Fruit fly (Drosophila melanogaster): ENCODE measurements around the gene hdm.
A peak's percentile ranks its signal among the peaks of the same experiment; 100 is the strongest.

hdm gene

DNA sequence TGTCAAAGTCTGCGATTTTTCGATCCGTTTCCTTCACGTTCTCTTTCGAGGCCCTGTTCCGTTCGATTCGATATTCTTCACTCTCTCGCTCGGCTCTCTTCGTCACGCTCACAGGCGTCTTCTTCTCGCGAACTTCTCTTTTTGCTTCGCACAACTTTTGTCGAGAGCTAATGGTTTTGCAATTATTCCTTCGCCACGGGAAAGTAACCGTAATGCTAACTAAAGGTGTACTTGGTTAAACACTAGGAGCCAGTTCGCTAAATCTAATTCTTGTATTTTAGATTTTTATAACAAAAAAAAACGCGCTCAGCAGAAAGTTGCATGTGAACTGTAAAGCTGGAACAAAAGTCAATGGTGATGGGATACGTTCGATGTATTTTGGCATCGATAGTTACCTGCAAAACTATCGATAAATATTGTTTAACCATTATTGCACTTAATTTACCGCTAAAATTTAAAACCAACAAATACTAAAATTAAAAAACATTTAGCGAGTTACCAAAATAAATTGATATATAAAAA is 11.2 kb upstream of the hdm start, which contains the start of gene mahe (continued):
- TF ChIP-seq CG11695 (GFP tag; IDR thresholded peaks at IDR 0.05) (no peak), stwl (tag; optimal IDR thresholded peaks at IDR 0.05) (no peak), CG2202 (tag; optimal IDR thresholded peaks at IDR 0.05) (no peak), Elba2 (GFP tag; optimal IDR thresholded peaks at IDR 0.05) (no peak), CG2129 (GFP tag; IDR thresholded peaks at IDR 0.05; ENCODE audit: partially characterized antibody) (peak; percentile 77), CG9817 (tag; optimal IDR thresholded peaks at IDR 0.05) (no peak), CG30403 (GFP tag; optimal IDR thresholded peaks at IDR 0.05) (no peak), BtbVII (GFP tag; optimal IDR thresholded peaks at IDR 0.05) (no peak), bbx (GFP tag; IDR thresholded peaks at IDR 0.05; ENCODE audit: partially characterized antibody) (peak; percentile 94), Atf-2 (GFP tag; optimal IDR thresholded peaks at IDR 0.05) (no peak), CG3838 (GFP tag; optimal IDR thresholded peaks at IDR 0.05) (no peak), Dbx (GFP tag; IDR thresholded peaks at IDR 0.05) (no peak), wek (GFP tag; optimal IDR thresholded peaks at IDR 0.05) (no peak), Abd-B (GFP tag; optimal IDR thresholded peaks at IDR 0.05) (no peak), CG15269 (tag; optimal IDR thresholded peaks at IDR 0.05) (no peak), CG7928 (GFP tag; optimal IDR thresholded peaks at IDR 0.05) (no peak), Oaz (GFP tag; IDR thresholded peaks at IDR 0.05) (no peak), CG8089 (GFP tag; optimal IDR thresholded peaks at IDR 0.05) (no peak), gt (GFP tag; IDR thresholded peaks at IDR 0.05) (no peak), Bteb2 (GFP tag; optimal IDR thresholded peaks at IDR 0.05) (no peak), cas (GFP tag; IDR thresholded peaks at IDR 0.05) (no peak), CG12299 (tag; optimal IDR thresholded peaks at IDR 0.05) (no peak), Atf3 (GFP tag; optimal IDR thresholded peaks at IDR 0.05) (no peak), emc (GFP tag; optimal IDR thresholded peaks at IDR 0.05) (no peak), CG17361 (GFP tag; IDR thresholded peaks at IDR 0.05) (no peak), Dll (GFP tag; IDR thresholded peaks at IDR 0.05; ENCODE audit: partially characterized antibody) (peak; percentile 87), hbn (GFP tag; IDR thresholded peaks at IDR 0.05; ENCODE audit: partially characterized antibody) (peak; percentile 75), CG12391 (tag; optimal IDR thresholded peaks at IDR 0.05) (peak; percentile 11), br (optimal IDR thresholded peaks at IDR 0.05) (no peak), Oli (tag; optimal IDR thresholded peaks at IDR 0.05) (no peak), sd (tag; optimal IDR thresholded peaks at IDR 0.05) (no peak), phol (tag; optimal IDR thresholded peaks at IDR 0.05) (no peak), CG1024 (GFP tag; IDR thresholded peaks at IDR 0.05) (no peak), CG14441 (GFP tag; IDR thresholded peaks at IDR 0.05) (no peak), bsh (GFP tag; optimal IDR thresholded peaks at IDR 0.05) (no peak), slou (GFP tag; optimal IDR thresholded peaks at IDR 0.05) (no peak), Hmr (GFP tag; optimal IDR thresholded peaks at IDR 0.05) (no peak), ato (GFP tag; IDR thresholded peaks at IDR 0.05; ENCODE audit: partially characterized antibody) (peak; percentile 65), ems (GFP tag; optimal IDR thresholded peaks at IDR 0.05) (no peak), CG3163 (GFP tag; optimal IDR thresholded peaks at IDR 0.05) (peak; percentile 71), insv (GFP tag; optimal IDR thresholded peaks at IDR 0.05) (no peak), cato (GFP tag; optimal IDR thresholded peaks at IDR 0.05; ENCODE audit: borderline replicate concordance) (no peak), CG7372 (GFP tag; IDR thresholded peaks at IDR 0.05) (no peak), gro (GFP tag; optimal IDR thresholded peaks at IDR 0.05) (no peak), tgo (GFP tag; IDR thresholded peaks at IDR 0.05) (no peak), fu2 (GFP tag; optimal IDR thresholded peaks at IDR 0.05) (no peak), Dip3 (GFP tag; optimal IDR thresholded peaks at IDR 0.05) (no peak), pho (GFP tag; optimal IDR thresholded peaks at IDR 0.05) (no peak), ara (GFP tag; IDR thresholded peaks at IDR 0.05) (no peak), CG32767 (GFP tag; IDR thresholded peaks at IDR 0.05) (no peak), CG7271 (tag; optimal IDR thresholded peaks at IDR 0.05) (no peak), CG7745 (tag; optimal IDR thresholded peaks at IDR 0.05) (no peak)
